Worm (Caenorhabditis elegans) whole organism, young adult: ENCODE results near the gene srxa-12.

ENCODE experiments used
- K12H6.12 ChIP-seq: fragments of 200-800 bp; sonication (Bioruptor generic); optimal IDR thresholded peaks from 2 replicates; lab custom pipeline; 2018; ENCODE audit warnings: mild to moderate bottlenecking, missing genetic modification characterization, missing compliant biosample characterization
- fkh-3 ChIP-seq: sonication (generic microtip); optimal IDR thresholded peaks from 2 replicates; lab custom pipeline; 2016; ENCODE audit warnings: mild to moderate bottlenecking, missing genetic modification characterization, missing compliant biosample characterization
- hlh-12 ChIP-seq: sonication (generic microtip); optimal IDR thresholded peaks from 2 replicates; lab custom pipeline; 2016; ENCODE audit warnings: missing genetic modification characterization, missing compliant biosample characterization
- nfya-2 ChIP-seq: fragments of 200-800 bp; sonication (Bioruptor generic); IDR thresholded peaks from 2 replicates; pipeline ENCODE4 v1.3.6; 2022; ENCODE audit warnings: missing genetic modification reagents, missing genetic modification characterization, missing compliant biosample characterization
- pha-4 ChIP-seq: fragments of 150-350 bp; sonication (generic microtip); optimal IDR thresholded peaks from 2 replicates; lab custom pipeline; 2014; ENCODE audit warnings: missing biosample characterization, missing genetic modification reagents, missing genetic modification characterization
- snpc-4 ChIP-seq, 5 experiments: fragments of 150-350 bp in 1 of 5; sonication (generic microtip) in 4 of 5; optimal IDR thresholded peaks; 2 replicates each; lab custom pipeline; 2014 to 2018; ENCODE audit warnings: missing genetic modification characterization in 5 of 5, missing biosample characterization in 3 of 5, antibody characterized with exemption in 2 of 5, mild to moderate bottlenecking in 2 of 5, missing compliant biosample characterization in 2 of 5, missing genotype in 2 of 5, moderate library complexity in 2 of 5, missing genetic modification reagents in 1 of 5
- unc-62 ChIP-seq: fragments of 150-350 bp; optimal IDR thresholded peaks from 2 replicates; lab custom pipeline; 2014; ENCODE audit warnings: missing biosample characterization, missing genetic modification reagents, missing genetic modification characterization

ce11 chrV:13890473-13890872 is 36.0 kb upstream of the srxa-12 start, which contains the start of gene lbp-8:
- TF ChIP-seq fkh-3 (tag; lab: Kevin White, UChicago) (no peak), K12H6.12 (tag; lab: Kevin White, UChicago) (no peak), snpc-4 (GFP tag; optimal IDR thresholded peaks at IDR 0.05; lab: Kevin White, UChicago) (no peak), snpc-4 (tag; optimal IDR thresholded peaks at IDR 0.05; lab: Kevin White, UChicago) (no peak), hlh-12 (tag; lab: Kevin White, UChicago) (no peak), pha-4 (tag; lab: Kevin White, UChicago) (no peak), unc-62 (GFP tag; lab: Kevin White, UChicago) (no peak), nfya-2 (GFP tag; lab: Robert Waterston, UW) (no peak)
